Worm (Caenorhabditis elegans): ENCODE data around the gene clec-122.

The clec-122 gene

ce11 chrII:3062222-3062621, 43.6 kb upstream of the clec-122 start (continued):
- TF ChIP-seq ceh-82 (tag; optimal IDR thresholded peaks at IDR 0.05) (no peak), dmd-9 (GFP tag; IDR thresholded peaks at IDR 0.05) (no peak), hlh-30 (tag; optimal IDR thresholded peaks at IDR 0.05; ENCODE audit: insufficient read depth) (peak; percentile 69), hmg-1.1 (GFP tag; IDR thresholded peaks at IDR 0.05) (peak; percentile 50), nhr-25 (tag; optimal IDR thresholded peaks at IDR 0.05; ENCODE audit: borderline replicate concordance, insufficient read depth) (no peak), madf-9 (GFP tag; conservative IDR thresholded peaks at IDR 0.05) (peak; percentile 79), nhr-102 (tag; optimal IDR thresholded peaks at IDR 0.05) (peak; percentile 64), T20F7.1 (GFP tag; optimal IDR thresholded peaks at IDR 0.05) (no peak), F44E2.7 (GFP tag; IDR thresholded peaks at IDR 0.05) (peak; percentile 98), R02D3.7 (tag; optimal IDR thresholded peaks at IDR 0.05) (no peak), unc-62 (GFP tag; optimal IDR thresholded peaks at IDR 0.05 in 1 of 2) (no peak), unc-62 (tag; optimal IDR thresholded peaks at IDR 0.05) (no peak), dpl-1 (GFP tag; optimal IDR thresholded peaks at IDR 0.05) (no peak), zip-2 (tag; optimal IDR thresholded peaks at IDR 0.05) (peak; percentile 72), jun-1 (tag; optimal IDR thresholded peaks at IDR 0.05) (no peak), lin-15B (tag; optimal IDR thresholded peaks at IDR 0.05) (no peak), daf-16 (GFP tag; optimal IDR thresholded peaks at IDR 0.05) (peak; percentile 31 to 64), daf-16 (tag; optimal IDR thresholded peaks at IDR 0.05) (peak; percentile 60), skn-1 (tag; optimal IDR thresholded peaks at IDR 0.05) (no peak), mes-2 (tag; optimal IDR thresholded peaks at IDR 0.05; ENCODE audit: poor library complexity, severe bottlenecking) (peak; percentile 69), mxl-3 (GFP tag; optimal IDR thresholded peaks at IDR 0.05) (no peak)

ce11 chrII:3062876-3063275, 43.0 kb upstream of the clec-122 start:
- TF ChIP-seq ama-1 (optimal IDR thresholded peaks at IDR 0.05) (no peak), zag-1 (tag; optimal IDR thresholded peaks at IDR 0.05) (no peak), nhr-25 (tag; optimal IDR thresholded peaks at IDR 0.05; ENCODE audit: borderline replicate concordance, insufficient read depth) (no peak), ceh-28 (tag; optimal IDR thresholded peaks at IDR 0.05) (peak; percentile 89)

ce11 chrII:3063366-3063765, 42.5 kb upstream of the clec-122 start:
- TF ChIP-seq vab-7 (GFP tag; IDR thresholded peaks at IDR 0.05): no peak
- no peak for TF ChIP-seq fkh-10 (GFP tag; optimal IDR thresholded peaks at IDR 0.05)
- TF ChIP-seq zip-2 (tag; optimal IDR thresholded peaks at IDR 0.05): no peak
- TF ChIP-seq F37D6.2 (tag; optimal IDR thresholded peaks at IDR 0.05): no peak
- TF ChIP-seq ceh-28 (tag; optimal IDR thresholded peaks at IDR 0.05): peak; percentile 94

- no peak for TF ChIP-seq T26A8.4 (GFP tag; IDR thresholded peaks at IDR 0.05)
- no peak for TF ChIP-seq nhr-48 (tag; optimal IDR thresholded peaks at IDR 0.05)
- no peak for TF ChIP-seq daf-8 (GFP tag; IDR thresholded peaks at IDR 0.05)
- TF ChIP-seq php-3 (GFP tag; IDR thresholded peaks at IDR 0.05): no peak
- TF ChIP-seq ces-1 (GFP tag; optimal IDR thresholded peaks at IDR 0.05): no peak
- no peak for TF ChIP-seq mdt-29 (GFP tag; IDR thresholded peaks at IDR 0.05)
- peak; percentile 77 for TF ChIP-seq ceh-28 (tag; optimal IDR thresholded peaks at IDR 0.05)
- TF ChIP-seq nhr-28 (tag; optimal IDR thresholded peaks at IDR 0.05): no peak
These were observed 41.9 kb upstream of the clec-122 start for ce11 chrII:3063984-3064383.

- TF ChIP-seq zfp-2 (tag; optimal IDR thresholded peaks at IDR 0.05): no peak
- no peak for TF ChIP-seq unc-39 (tag; optimal IDR thresholded peaks at IDR 0.05)
- peak; percentile 70 for TF ChIP-seq ceh-28 (tag; optimal IDR thresholded peaks at IDR 0.05)
- no peak for TF ChIP-seq mdt-29 (GFP tag; IDR thresholded peaks at IDR 0.05)
These were observed 41.2 kb upstream of the clec-122 start for ce11 chrII:3064631-3065030.

Measured in whole organism, L4 larva.